Worm (Caenorhabditis elegans) whole organism, L2 larva: Measurements from ENCODE around the gene irld-32.
A peak's percentile ranks its signal among the peaks of the same experiment; 100 is the strongest.
"Not testable (repeated sequence)": the region's sequence is repeated elsewhere in the genome, so short reads cannot be mapped to it uniquely, and the experiment has no call there.

Experiments used
- C34F6.9 ChIP-seq: fragments of 150-350 bp; optimal IDR thresholded peaks from 2 replicates; lab custom pipeline; 2014; ENCODE audit warnings: missing biosample characterization, missing genetic modification characterization
- F13H6.1 ChIP-seq: sonication (generic microtip); optimal IDR thresholded peaks from 2 replicates; lab custom pipeline; 2016; ENCODE audit warnings: missing genetic modification characterization, missing compliant biosample characterization
- Y55F3AM.14 ChIP-seq: fragments of 200-800 bp; sonication (Bioruptor generic); optimal IDR thresholded peaks from 2 replicates; lab custom pipeline; 2018; ENCODE audit warnings: mild to moderate bottlenecking, missing genetic modification characterization, missing compliant biosample characterization
- aly-2 ChIP-seq: fragments of 150-350 bp; optimal IDR thresholded peaks from 2 replicates; lab custom pipeline; 2014; ENCODE audit warnings: missing biosample characterization, missing genetic modification characterization
- ama-1 ChIP-seq: fragments of 150-350 bp; optimal IDR thresholded peaks from 2 replicates; lab custom pipeline; 2018; ENCODE audit warnings: inconsistent platforms
- blmp-1 ChIP-seq: sonication (generic microtip); optimal IDR thresholded peaks from 2 replicates; lab custom pipeline; 2017; ENCODE audit warnings: missing genetic modification characterization, mild to moderate bottlenecking, missing compliant biosample characterization, antibody characterized with exemption, moderate library complexity; ENCODE audit not compliant: insufficient read depth
- ceh-16 ChIP-seq: fragments of 150-350 bp; optimal IDR thresholded peaks from 2 replicates; lab custom pipeline; 2014; ENCODE audit warnings: missing biosample characterization, missing genetic modification characterization
- crh-2 ChIP-seq: sonication (generic microtip); optimal IDR thresholded peaks from 2 replicates; lab custom pipeline; 2017; ENCODE audit warnings: missing biosample characterization, missing genetic modification characterization
- dmd-4 ChIP-seq: sonication (generic microtip); optimal IDR thresholded peaks from 2 replicates; lab custom pipeline; 2017; ENCODE audit warnings: missing biosample characterization, missing genetic modification characterization
- egl-27 ChIP-seq: sonication (generic microtip); optimal IDR thresholded peaks from 3 replicates; lab custom pipeline; 2017; ENCODE audit warnings: missing biosample characterization, missing genetic modification reagents, missing genetic modification characterization
- elt-1 ChIP-seq: fragments of 150-350 bp; optimal IDR thresholded peaks from 2 replicates; lab custom pipeline; 2014; ENCODE audit warnings: missing biosample characterization, missing genetic modification characterization
- fos-1 ChIP-seq: fragments of 150-350 bp; optimal IDR thresholded peaks from 2 replicates; lab custom pipeline; 2014; ENCODE audit warnings: missing biosample characterization, missing genetic modification characterization
- gmeb-1 ChIP-seq: fragments of 150-350 bp; optimal IDR thresholded peaks from 2 replicates; lab custom pipeline; 2014; ENCODE audit warnings: missing biosample characterization, missing genetic modification characterization
- lin-11 ChIP-seq: fragments of 150-350 bp; sonication (generic microtip); optimal IDR thresholded peaks from 2 replicates; lab custom pipeline; 2014; ENCODE audit warnings: missing biosample characterization, missing genetic modification characterization, inconsistent platforms, mixed read lengths
- lin-39 ChIP-seq: fragments of 150-350 bp; optimal IDR thresholded peaks from 2 replicates; lab custom pipeline; 2014; ENCODE audit warnings: missing biosample characterization, missing genetic modification reagents, missing genetic modification characterization
- mab-5 ChIP-seq: fragments of 150-350 bp; optimal IDR thresholded peaks from 2 replicates; lab custom pipeline; 2014; ENCODE audit warnings: missing biosample characterization, missing genetic modification characterization
- mbf-1 ChIP-seq: sonication (generic microtip); optimal IDR thresholded peaks from 2 replicates; lab custom pipeline; 2017; ENCODE audit warnings: missing biosample characterization, missing genetic modification characterization
- mdl-1 ChIP-seq, 2 experiments: fragments of 150-350 bp in 1 of 2; sonication (generic microtip) in 1 of 2; optimal IDR thresholded peaks; 2 replicates each; lab custom pipeline; 2017; ENCODE audit warnings: missing biosample characterization in 2 of 2, missing genetic modification characterization in 2 of 2
- nhr-10 ChIP-seq: sonication (generic microtip); optimal IDR thresholded peaks from 2 replicates; lab custom pipeline; 2017; ENCODE audit warnings: missing biosample characterization, missing genetic modification characterization
- nhr-11 ChIP-seq: fragments of 150-350 bp; optimal IDR thresholded peaks from 2 replicates; lab custom pipeline; 2014; ENCODE audit warnings: missing biosample characterization, missing genetic modification characterization
- nhr-12 ChIP-seq: fragments of 150-350 bp; optimal IDR thresholded peaks from 2 replicates; lab custom pipeline; 2014; ENCODE audit warnings: missing biosample characterization, missing genetic modification characterization
- nhr-129 ChIP-seq: fragments of 150-350 bp; optimal IDR thresholded peaks from 2 replicates; lab custom pipeline; 2014; ENCODE audit warnings: missing biosample characterization, missing genetic modification characterization
- nhr-23 ChIP-seq: fragments of 150-350 bp; optimal IDR thresholded peaks from 2 replicates; lab custom pipeline; 2014; ENCODE audit warnings: missing biosample characterization, missing genetic modification reagents, missing genetic modification characterization
- nhr-6 ChIP-seq: fragments of 150-350 bp; optimal IDR thresholded peaks from 2 replicates; lab custom pipeline; 2014; ENCODE audit warnings: missing biosample characterization, missing genetic modification characterization
- sem-4 ChIP-seq: fragments of 150-350 bp; optimal IDR thresholded peaks from 2 replicates; lab custom pipeline; 2014; ENCODE audit warnings: missing biosample characterization, missing genetic modification reagents, missing genetic modification characterization
- sma-3 ChIP-seq: sonication (generic microtip); optimal IDR thresholded peaks from 2 replicates; lab custom pipeline; 2016; ENCODE audit warnings: missing genetic modification reagents, missing genetic modification characterization, missing compliant biosample characterization
- sma-9 ChIP-seq, 2 experiments: fragments of 150-350 bp in 1 of 2; sonication (generic microtip) in 1 of 2; optimal IDR thresholded peaks; 2 replicates each; lab custom pipeline; 2014 to 2016; ENCODE audit warnings: missing genetic modification characterization in 2 of 2, mild to moderate bottlenecking in 1 of 2, missing biosample characterization in 1 of 2, missing compliant biosample characterization in 1 of 2, missing genetic modification reagents in 1 of 2, moderate library complexity in 1 of 2
- unc-39 ChIP-seq: fragments of 150-350 bp; optimal IDR thresholded peaks from 2 replicates; lab custom pipeline; 2014; ENCODE audit warnings: missing biosample characterization, missing genetic modification characterization
- unc-55 ChIP-seq: fragments of 150-350 bp; sonication (generic microtip); optimal IDR thresholded peaks from 3 replicates; lab custom pipeline; 2014; ENCODE audit warnings: missing biosample characterization, missing genetic modification reagents, missing genetic modification characterization
- zag-1 ChIP-seq: fragments of 150-350 bp; optimal IDR thresholded peaks from 2 replicates; lab custom pipeline; 2014; ENCODE audit warnings: missing biosample characterization, missing genetic modification characterization
- ztf-1 ChIP-seq: fragments of 200-800 bp; sonication (Bioruptor generic); conservative IDR thresholded peaks from 2 replicates; pipeline ENCODE4 v1.3.6; 2022; ENCODE audit warnings: missing genetic modification characterization, missing compliant biosample characterization
- ztf-11 ChIP-seq: sonication (generic microtip); optimal IDR thresholded peaks from 2 replicates; lab custom pipeline; 2017; ENCODE audit warnings: missing biosample characterization, missing genetic modification characterization

The irld-32 gene

ce11 chrV:2331616-2332015 lies at the start of gene irld-32:
TSS of gene irld-32 (plus strand) at chrV:2331916.
- TF ChIP-seq egl-27 (tag; lab: Kevin White, UChicago); sma-3 (GFP tag; lab: Kevin White, UChicago); lin-39 (tag; lab: Kevin White, UChicago): not testable (repeated sequence)

- TF ChIP-seq Y55F3AM.14 (GFP tag; lab: Kevin White, UChicago), result no peak
- TF ChIP-seq unc-55 (GFP tag; lab: Kevin White, UChicago), result no peak
- TF ChIP-seq unc-39, result no peak
- TF ChIP-seq zag-1 (tag; lab: Kevin White, UChicago), result no peak
- TF ChIP-seq nhr-10 (tag; lab: Kevin White, UChicago), result no peak
- TF ChIP-seq crh-2 (tag; lab: Kevin White, UChicago), result no peak
- TF ChIP-seq mbf-1 (tag; lab: Kevin White, UChicago), result no peak
- no peak for TF ChIP-seq ama-1
- TF ChIP-seq mab-5 (tag; lab: Kevin White, UChicago), result no peak
- no peak for TF ChIP-seq nhr-12 (tag; lab: Kevin White, UChicago)
- no peak for TF ChIP-seq sma-3 (GFP tag; lab: Kevin White, UChicago)
Observed at ce11 chrV:2285107-2285506, 46.6 kb upstream of the irld-32 start, which contains the start of gene nhr-227. TSS of gene nhr-227 (plus strand) at chrV:2285432.

ce11 chrV:2290329-2290728 lies 41.4 kb upstream of the irld-32 start, which contains the start of gene nhr-225:
TSS of gene nhr-225 (minus strand) at chrV:2290474.
- no peak for TF ChIP-seq aly-2 (tag; lab: Kevin White, UChicago)
- no peak for TF ChIP-seq egl-27 (tag; lab: Kevin White, UChicago)
- no peak for TF ChIP-seq nhr-23 (tag; lab: Kevin White, UChicago)
- TF ChIP-seq dmd-4 (tag; lab: Kevin White, UChicago), result no peak
- no peak for TF ChIP-seq crh-2 (tag; lab: Kevin White, UChicago)
- TF ChIP-seq nhr-6, result no peak
- peak; percentile 18 for TF ChIP-seq sma-9 (GFP tag; optimal IDR thresholded peaks at IDR 0.05; lab: Kevin White, UChicago)
- no peak for TF ChIP-seq sma-9 (tag; optimal IDR thresholded peaks at IDR 0.05; lab: Kevin White, UChicago)
- TF ChIP-seq sem-4, result no peak
- peak; percentile 57 for TF ChIP-seq fos-1 (tag; lab: Kevin White, UChicago)
- TF ChIP-seq nhr-129, result no peak
- TF ChIP-seq lin-39 (tag; lab: Kevin White, UChicago), result no peak
- TF ChIP-seq mab-5 (tag; lab: Kevin White, UChicago), result no peak
- TF ChIP-seq, all 48 proteins: peak for 2

- TF ChIP-seq fos-1 (tag; lab: Kevin White, UChicago), result peak; percentile 37
- no peak for TF ChIP-seq mdl-1 (tag; optimal IDR thresholded peaks at IDR 0.05; lab: Kevin White, UChicago)
Observed at ce11 chrV:2292240-2292639, 39.5 kb upstream of the irld-32 start, which contains the start of gene nhr-115. TSS of gene nhr-115 (plus strand) at chrV:2292540.

ce11 chrV:2294577-2294976 lies 37.1 kb upstream of the irld-32 start, which contains the start of gene nhr-226:
TSS of gene nhr-226 (plus strand) at chrV:2294877.
- TF ChIP-seq fos-1 (tag; lab: Kevin White, UChicago) (peak; percentile 46), ztf-1 (GFP tag; lab: Robert Waterston, UW) (no peak)

ce11 chrV:2300905-2301304 lies 30.8 kb upstream of the irld-32 start, which contains the start of gene Y19D10B.8:
TSS of gene Y19D10B.8 (minus strand) at chrV:2301005.
- TF ChIP-seq sem-4, result no peak
- no peak for TF ChIP-seq crh-2 (tag; lab: Kevin White, UChicago)
- no peak for TF ChIP-seq dmd-4 (tag; lab: Kevin White, UChicago)
- no peak for TF ChIP-seq ceh-16
- TF ChIP-seq ama-1, result no peak
- TF ChIP-seq blmp-1, result no peak
- no peak for TF ChIP-seq sma-3 (GFP tag; lab: Kevin White, UChicago)
- TF ChIP-seq ztf-11 (tag; lab: Kevin White, UChicago), result no peak
- no peak for TF ChIP-seq C34F6.9
- TF ChIP-seq mbf-1 (tag; lab: Kevin White, UChicago), result no peak
- no peak for TF ChIP-seq sma-9 (GFP tag; optimal IDR thresholded peaks at IDR 0.05; lab: Kevin White, UChicago)
- no peak for TF ChIP-seq sma-9 (tag; optimal IDR thresholded peaks at IDR 0.05; lab: Kevin White, UChicago)
- no peak for TF ChIP-seq elt-1 (tag; lab: Kevin White, UChicago)
- no peak for TF ChIP-seq gmeb-1 (tag; lab: Kevin White, UChicago)
- TF ChIP-seq F13H6.1, result no peak
- TF ChIP-seq unc-55 (GFP tag; lab: Kevin White, UChicago), result no peak
- no peak for TF ChIP-seq lin-39 (tag; lab: Kevin White, UChicago)
- TF ChIP-seq mdl-1 (tag; optimal IDR thresholded peaks at IDR 0.05; lab: Kevin White, UChicago), result no peak
- no peak for TF ChIP-seq mab-5 (tag; lab: Kevin White, UChicago)
- no peak for TF ChIP-seq nhr-11
- TF ChIP-seq lin-11 (tag; lab: Kevin White, UChicago), result no peak
